Worm (Caenorhabditis elegans) whole organism, L1 larva: Measurements from ENCODE around the gene mrp-2.

Experiments
- C04F5.9 ChIP-seq: sonication (generic microtip); optimal IDR thresholded peaks from 2 replicates; lab custom pipeline; 2016; ENCODE audit warnings: missing genetic modification characterization, missing compliant biosample characterization
- C16A3.4 ChIP-seq: fragments of 150-350 bp; optimal IDR thresholded peaks from 2 replicates; lab custom pipeline; 2014; ENCODE audit warnings: missing biosample characterization, missing genetic modification characterization
- C34B4.2 ChIP-seq: sonication (generic microtip); optimal IDR thresholded peaks from 2 replicates; lab custom pipeline; 2017; ENCODE audit warnings: mild to moderate bottlenecking, missing genetic modification characterization, missing compliant biosample characterization
- aly-2 ChIP-seq: fragments of 150-350 bp; optimal IDR thresholded peaks from 2 replicates; lab custom pipeline; 2014; ENCODE audit warnings: missing biosample characterization, missing genetic modification characterization
- blmp-1 ChIP-seq: fragments of 150-350 bp; optimal IDR thresholded peaks from 2 replicates; lab custom pipeline; 2014; ENCODE audit warnings: missing biosample characterization, missing genetic modification characterization
- ceh-8 ChIP-seq: fragments of 200-800 bp; sonication (Bioruptor generic); optimal IDR thresholded peaks from 2 replicates; lab custom pipeline; 2018; ENCODE audit warnings: mild to moderate bottlenecking, missing genetic modification characterization, moderate library complexity, missing compliant biosample characterization
- ceh-82 ChIP-seq, 3 experiments: fragments of 150-350 bp in 1 of 3; sonication (generic microtip) in 2 of 3; optimal IDR thresholded peaks; 2 replicates each; lab custom pipeline; 2014 to 2017; ENCODE audit warnings: missing biosample characterization in 3 of 3, missing genetic modification characterization in 3 of 3
- ceh-88 ChIP-seq: fragments of 200-800 bp; sonication (Bioruptor generic); IDR thresholded peaks from 2 replicates; pipeline ENCODE4 v1.3.6; 2022; ENCODE audit warnings: missing genetic modification characterization, missing compliant biosample characterization
- ceh-90 ChIP-seq: sonication (generic microtip); optimal IDR thresholded peaks from 2 replicates; lab custom pipeline; 2016; ENCODE audit warnings: missing genetic modification characterization, missing compliant biosample characterization
- ces-1 ChIP-seq: fragments of 150-350 bp; optimal IDR thresholded peaks from 2 replicates; lab custom pipeline; 2014; ENCODE audit warnings: missing biosample characterization, missing genetic modification reagents, missing genetic modification characterization
- dpl-1 ChIP-seq, 3 experiments: fragments of 150-350 bp in 2 of 3; sonication (generic microtip) in 1 of 3; optimal IDR thresholded peaks; 2 replicates each; lab custom pipeline; 2014 to 2017; ENCODE audit warnings: missing biosample characterization in 3 of 3, missing genetic modification characterization in 3 of 3, missing genetic modification reagents in 3 of 3
- efl-1 ChIP-seq, 4 experiments: fragments of 150-350 bp; optimal IDR thresholded peaks in 3 of 4; peaks in 1 of 4; 1 replicate in 1 of 4; 2 replicates in 3 of 4; lab custom pipeline; 2014; ENCODE audit warnings: missing biosample characterization in 2 of 4, missing genetic modification characterization in 2 of 4, missing genetic modification reagents in 2 of 4
- efl-3 ChIP-seq: fragments of 200-800 bp; sonication (Bioruptor generic); optimal IDR thresholded peaks from 2 replicates; lab custom pipeline; 2018; ENCODE audit warnings: mild to moderate bottlenecking, missing genetic modification characterization, missing compliant biosample characterization
- egl-27 ChIP-seq, 2 experiments: fragments of 150-350 bp in 1 of 2; sonication (generic microtip); optimal IDR thresholded peaks; 3 replicates each; lab custom pipeline; 2017 to 2018; ENCODE audit warnings: missing biosample characterization in 2 of 2, missing genetic modification characterization in 2 of 2, missing genetic modification reagents in 2 of 2
- elt-2 ChIP-seq: sonication (generic microtip); optimal IDR thresholded peaks from 2 replicates; lab custom pipeline; 2016; ENCODE audit warnings: missing genetic modification characterization, mild to moderate bottlenecking, inconsistent platforms, missing compliant biosample characterization, missing genetic modification reagents
- ets-5 ChIP-seq: fragments of 200-800 bp; sonication (Bioruptor generic); IDR thresholded peaks from 2 replicates; pipeline ENCODE4 v1.3.6; 2022; ENCODE audit warnings: missing genetic modification characterization, missing compliant biosample characterization
- fkh-10 ChIP-seq: sonication (generic microtip); optimal IDR thresholded peaks from 2 replicates; lab custom pipeline; 2017; ENCODE audit warnings: missing biosample characterization, missing genetic modification reagents, missing genetic modification characterization
- fkh-8 ChIP-seq: sonication (generic microtip); optimal IDR thresholded peaks from 2 replicates; lab custom pipeline; 2016; ENCODE audit warnings: mild to moderate bottlenecking, missing genetic modification characterization, missing compliant biosample characterization
- fos-1 ChIP-seq: fragments of 150-350 bp; optimal IDR thresholded peaks from 2 replicates; lab custom pipeline; 2014; ENCODE audit warnings: missing biosample characterization, missing genetic modification characterization
- isw-1 ChIP-seq: fragments of 200-800 bp; sonication (Bioruptor generic); IDR thresholded peaks from 2 replicates; pipeline ENCODE4 v1.3.6; 2022; ENCODE audit warnings: missing genetic modification characterization, missing compliant biosample characterization
- jun-1 ChIP-seq: fragments of 150-350 bp; optimal IDR thresholded peaks from 2 replicates; lab custom pipeline; 2014; ENCODE audit warnings: missing biosample characterization, missing genetic modification reagents, missing genetic modification characterization
- lin-14 ChIP-seq: fragments of 200-800 bp; sonication (Bioruptor generic); optimal IDR thresholded peaks from 2 replicates; lab custom pipeline; 2018; ENCODE audit warnings: mild to moderate bottlenecking, missing genetic modification characterization, moderate library complexity, missing compliant biosample characterization
- lin-35 ChIP-seq, 2 experiments: fragments of 150-350 bp; optimal IDR thresholded peaks; 2 replicates each; lab custom pipeline; 2014; ENCODE audit warnings: missing biosample characterization in 2 of 2, missing genetic modification characterization in 2 of 2, missing genetic modification reagents in 2 of 2
- lsy-2 ChIP-seq, 2 experiments: fragments of 150-350 bp; optimal IDR thresholded peaks; 2 replicates each; lab custom pipeline; 2014; ENCODE audit warnings: missing biosample characterization in 2 of 2, missing genetic modification characterization in 2 of 2
- mab-9 ChIP-seq: fragments of 200-800 bp; sonication (Bioruptor generic); IDR thresholded peaks from 2 replicates; pipeline ENCODE4 v1.3.6; 2022; ENCODE audit warnings: missing genetic modification reagents, missing genetic modification characterization, missing compliant biosample characterization
- nhr-12 ChIP-seq: sonication (generic microtip); optimal IDR thresholded peaks from 2 replicates; lab custom pipeline; 2017; ENCODE audit warnings: missing biosample characterization, missing genetic modification characterization
- nhr-28 ChIP-seq: fragments of 150-350 bp; optimal IDR thresholded peaks from 2 replicates; lab custom pipeline; 2014; ENCODE audit warnings: missing biosample characterization, missing genetic modification characterization
- nhr-71 ChIP-seq: sonication (generic microtip); optimal IDR thresholded peaks from 2 replicates; lab custom pipeline; 2016; ENCODE audit warnings: mild to moderate bottlenecking, missing genetic modification characterization, moderate library complexity, missing compliant biosample characterization
- nhr-77 ChIP-seq: fragments of 150-350 bp; optimal IDR thresholded peaks from 2 replicates; lab custom pipeline; 2014; ENCODE audit warnings: missing biosample characterization, missing genetic modification characterization
- nhr-84 ChIP-seq: sonication (generic microtip); optimal IDR thresholded peaks from 2 replicates; lab custom pipeline; 2017; ENCODE audit warnings: missing biosample characterization, missing genetic modification characterization
- nhr-85 ChIP-seq: sonication (generic microtip); peaks from one replicate; lab custom pipeline; 2016; ENCODE audit warnings: missing genetic modification characterization, inconsistent platforms, missing compliant biosample characterization
- pax-3 ChIP-seq: fragments of 200-800 bp; sonication (Bioruptor generic); optimal IDR thresholded peaks from 2 replicates; lab custom pipeline; 2018; ENCODE audit warnings: mild to moderate bottlenecking, missing genetic modification characterization, moderate library complexity, missing compliant biosample characterization
- rnt-1 ChIP-seq: sonication (generic microtip); optimal IDR thresholded peaks from 2 replicates; lab custom pipeline; 2016; ENCODE audit warnings: mild to moderate bottlenecking, missing genetic modification characterization, moderate library complexity, missing compliant biosample characterization
- skn-1 ChIP-seq: fragments of 150-350 bp; optimal IDR thresholded peaks from 2 replicates; lab custom pipeline; 2014; ENCODE audit warnings: missing biosample characterization, missing genetic modification characterization
- sptf-1 ChIP-seq: fragments of 150-350 bp; optimal IDR thresholded peaks from 2 replicates; lab custom pipeline; 2014; ENCODE audit warnings: missing biosample characterization, missing genetic modification characterization
- sup-37 ChIP-seq: fragments of 200-800 bp; sonication (Bioruptor generic); optimal IDR thresholded peaks from 2 replicates; lab custom pipeline; 2018; ENCODE audit warnings: mild to moderate bottlenecking, missing genetic modification characterization, missing compliant biosample characterization
- swsn-7 ChIP-seq: sonication (generic microtip); optimal IDR thresholded peaks from 2 replicates; lab custom pipeline; 2016; ENCODE audit warnings: missing genetic modification characterization, missing compliant biosample characterization
- unc-62 ChIP-seq: fragments of 150-350 bp; optimal IDR thresholded peaks from 2 replicates; lab custom pipeline; 2014; ENCODE audit warnings: missing biosample characterization, missing genetic modification reagents, missing genetic modification characterization
- unc-86 ChIP-seq: sonication (generic microtip); optimal IDR thresholded peaks from 2 replicates; lab custom pipeline; 2016; ENCODE audit warnings: missing genetic modification characterization, missing compliant biosample characterization
- unc-98 ChIP-seq: fragments of 200-800 bp; sonication (Bioruptor generic); IDR thresholded peaks from 2 replicates; pipeline ENCODE4 v1.3.6; 2022; ENCODE audit warnings: missing genetic modification characterization, missing compliant biosample characterization
- vab-15 ChIP-seq: sonication (generic microtip); optimal IDR thresholded peaks from 2 replicates; lab custom pipeline; 2017; ENCODE audit warnings: missing genotype, mild to moderate bottlenecking, missing genetic modification characterization, missing compliant biosample characterization
- xbp-1 ChIP-seq: sonication (generic microtip); optimal IDR thresholded peaks from 2 replicates; lab custom pipeline; 2016; ENCODE audit warnings: missing genetic modification characterization, missing compliant biosample characterization
- zag-1 ChIP-seq: fragments of 150-350 bp; optimal IDR thresholded peaks from 2 replicates; lab custom pipeline; 2014; ENCODE audit warnings: missing biosample characterization, missing genetic modification characterization
- ztf-11 ChIP-seq, 2 experiments: sonication (generic microtip); optimal IDR thresholded peaks; 2 replicates each; lab custom pipeline; 2016 to 2017; ENCODE audit warnings: missing genetic modification characterization in 2 of 2, missing biosample characterization in 1 of 2, missing compliant biosample characterization in 1 of 2
- ztf-4 ChIP-seq: fragments of 150-350 bp; optimal IDR thresholded peaks from 2 replicates; lab custom pipeline; 2014; ENCODE audit warnings: missing biosample characterization, missing genetic modification characterization

Gene mrp-2

DNA sequence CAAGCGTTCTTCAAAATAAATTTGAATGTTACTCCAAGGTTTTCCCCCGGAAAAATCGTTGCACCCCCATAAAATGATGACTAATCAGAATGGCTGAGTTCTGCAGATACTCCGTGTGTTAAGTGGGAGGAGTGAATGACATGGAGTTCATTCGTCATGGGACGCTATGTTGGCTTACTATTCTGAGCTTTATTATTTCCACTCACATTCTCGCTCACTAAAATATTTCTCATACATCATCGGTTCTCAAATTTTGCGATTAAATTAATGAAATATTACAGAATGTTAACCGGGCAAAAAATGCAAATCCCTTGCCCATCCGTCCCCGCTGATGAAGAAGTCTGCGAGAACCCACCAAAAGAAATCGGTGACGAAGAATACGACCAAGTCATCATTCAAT, 29.7 kb downstream of the mrp-2 start, which contains the start of gene F28C10.1:
Gene F28C10.1 (plus strand): TSS at position 301 of the 400 bp plus-strand sequence.
- TF ChIP-seq ceh-88 (GFP tag; lab: Robert Waterston, UW) (no peak), skn-1 (tag; lab: Kevin White, UChicago) (no peak), ceh-90 (tag; lab: Kevin White, UChicago) (no peak), ztf-11 (tag; optimal IDR thresholded peaks at IDR 0.05; lab: Kevin White, UChicago) (no peak), pax-3 (no peak), sptf-1 (tag; lab: Kevin White, UChicago) (no peak), egl-27 (tag; optimal IDR thresholded peaks at IDR 0.05; lab: Kevin White, UChicago) (no peak), C04F5.9 (tag; lab: Kevin White, UChicago) (no peak), lsy-2 (tag; optimal IDR thresholded peaks at IDR 0.05; lab: Kevin White, UChicago) (no peak), elt-2 (tag; lab: Kevin White, UChicago) (no peak), ztf-4 (tag; lab: Kevin White, UChicago) (no peak), swsn-7 (no peak), unc-86 (tag; lab: Kevin White, UChicago) (no peak), unc-62 (GFP tag; lab: Kevin White, UChicago) (no peak), vab-15 (tag; lab: Kevin White, UChicago) (no peak)

DNA sequence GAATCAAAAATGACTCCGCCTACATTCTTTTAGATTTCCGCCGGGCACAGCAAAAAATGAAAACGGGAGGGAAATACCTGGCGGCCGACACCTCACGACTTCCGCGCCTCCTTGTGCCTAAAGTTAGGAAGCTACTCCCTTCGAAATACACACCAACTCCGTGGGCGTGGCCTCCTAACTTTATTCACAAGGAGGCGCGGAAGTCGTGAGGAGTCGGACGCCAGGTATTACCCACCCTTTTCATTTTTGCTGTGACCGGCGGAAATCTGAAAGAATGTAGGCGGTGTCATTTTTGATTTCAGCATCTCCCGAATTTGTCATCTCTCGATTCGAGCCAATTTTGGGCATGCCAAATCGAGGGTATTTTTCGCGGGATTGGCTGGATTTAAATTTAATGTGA, 34.4 kb downstream of the mrp-2 start:
- TF ChIP-seq sup-37 (GFP tag; lab: Kevin White, UChicago) (no peak), ets-5 (GFP tag; lab: Robert Waterston, UW) (no peak)

DNA sequence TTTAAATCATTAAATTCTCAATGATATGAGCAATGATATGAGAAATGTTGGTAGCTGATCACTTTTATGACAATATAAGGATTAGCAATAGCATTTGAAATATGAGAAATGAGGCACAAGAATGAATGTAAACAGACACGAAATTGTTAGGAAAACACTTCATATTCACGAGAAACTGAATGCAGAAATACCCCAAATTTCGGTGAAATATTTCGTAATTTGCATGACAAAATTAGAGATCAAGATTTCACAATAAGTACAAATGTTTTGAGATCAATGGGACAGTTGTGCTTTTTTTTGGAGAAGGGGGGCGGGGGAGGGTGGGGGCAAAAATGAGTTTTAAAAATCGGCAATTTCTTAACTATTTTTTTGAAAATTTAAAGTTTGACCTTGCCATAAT, 36.1 kb downstream of the mrp-2 start:
- TF ChIP-seq skn-1 (tag; lab: Kevin White, UChicago) (peak; percentile 99), unc-98 (GFP tag; lab: Robert Waterston, UW) (no peak)

DNA sequence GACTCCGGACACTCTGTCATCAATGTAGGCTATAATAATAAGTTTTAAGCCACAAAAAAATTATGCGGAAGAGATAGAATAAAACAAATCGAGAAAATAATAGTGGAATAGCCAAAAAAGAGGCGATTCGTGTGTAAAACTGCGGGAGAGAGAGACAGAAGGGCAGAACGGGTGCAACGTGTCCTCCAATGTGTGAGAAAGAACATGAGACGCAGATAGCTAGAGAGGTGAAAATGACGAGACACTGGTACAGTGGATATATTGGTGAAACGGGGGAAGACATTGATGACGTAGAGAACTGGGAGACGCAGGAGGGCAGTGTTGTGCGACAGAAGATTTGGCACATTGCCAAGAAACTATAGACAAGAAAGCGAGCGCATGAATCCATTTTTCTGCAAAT, 36.8 kb downstream of the mrp-2 start, which contains the start of gene F28C10.3:
Gene F28C10.3 (minus strand): TSS at position 101 of the 400 bp plus-strand sequence.
- TF ChIP-seq lsy-2 (tag; optimal IDR thresholded peaks at IDR 0.05; lab: Kevin White, UChicago) (peak; percentile 69 to 81), nhr-84 (tag; lab: Kevin White, UChicago) (no peak), fos-1 (tag; lab: Kevin White, UChicago) (peak; percentile 81), vab-15 (tag; lab: Kevin White, UChicago) (no peak), mab-9 (GFP tag; lab: Robert Waterston, UW) (peak; percentile 58; the same call in 1 of the 2 replicates), isw-1 (GFP tag; lab: Robert Waterston, UW) (peak; percentile 55), blmp-1 (tag; lab: Kevin White, UChicago) (peak; percentile 80), efl-3 (GFP tag; lab: Kevin White, UChicago) (no peak), lin-35 (GFP tag; optimal IDR thresholded peaks at IDR 0.05; lab: Kevin White, UChicago) (peak; percentile 62 to 65), dpl-1 (GFP tag; optimal IDR thresholded peaks at IDR 0.05; lab: Kevin White, UChicago) (peak in 2 of 3 experiments; percentile 14 to 25), xbp-1 (peak; percentile 88), C16A3.4 (tag; lab: Kevin White, UChicago) (peak; percentile 63), aly-2 (peak; percentile 38), ceh-82 (tag; optimal IDR thresholded peaks at IDR 0.05; lab: Kevin White, UChicago) (peak; percentile 65 to 89 (median 71)), unc-62 (GFP tag; lab: Kevin White, UChicago) (no peak), nhr-77 (peak; percentile 42), elt-2 (tag; lab: Kevin White, UChicago) (no peak), ztf-4 (tag; lab: Kevin White, UChicago) (peak; percentile 2), ztf-11 (tag; optimal IDR thresholded peaks at IDR 0.05; lab: Kevin White, UChicago) (no peak), fkh-10 (GFP tag; lab: Kevin White, UChicago) (peak; percentile 67), ces-1 (no peak), ceh-8 (no peak), egl-27 (tag; optimal IDR thresholded peaks at IDR 0.05; lab: Kevin White, UChicago) (peak; percentile 19 to 80), lin-14 (GFP tag; lab: Kevin White, UChicago) (peak; percentile 96), nhr-71 (peak; percentile 91), nhr-12 (no peak), rnt-1 (tag; lab: Kevin White, UChicago) (peak; percentile 82), nhr-85 (tag; lab: Kevin White, UChicago) (peak; percentile 98), efl-1 (optimal IDR thresholded peaks at IDR 0.05; lab: Kevin White, UChicago) (peak; percentile 53 to 66), efl-1 (GFP tag; optimal IDR thresholded peaks at IDR 0.05 in 1 of 2; lab: Kevin White, UChicago) (peak; percentile 13 to 93), fkh-8 (peak; percentile 63), zag-1 (tag; lab: Kevin White, UChicago) (peak; percentile 4), jun-1 (tag; lab: Kevin White, UChicago) (peak; percentile 81), C34B4.2 (tag; lab: Kevin White, UChicago) (no peak), nhr-28 (no peak), ets-5 (GFP tag; lab: Robert Waterston, UW) (no peak)
